Worm (Caenorhabditis elegans) whole organism, midembryonic: Measurements from ENCODE around the gene T04B2.7.

Source experiments
- T22C8.4 ChIP-seq: fragments of 200-800 bp; sonication (Bioruptor generic); IDR thresholded peaks from 2 replicates; pipeline ENCODE4 v1.3.6; 2022; ENCODE audit warnings: missing genetic modification characterization, missing compliant biosample characterization
- klf-2 ChIP-seq: fragments of 200-800 bp; sonication (Bioruptor generic); conservative IDR thresholded peaks from 2 replicates; pipeline ENCODE4 v1.3.6; 2022; ENCODE audit warnings: missing genetic modification reagents, missing genetic modification characterization, missing compliant biosample characterization
- med-1 ChIP-seq: sonication (generic microtip); optimal IDR thresholded peaks from 2 replicates; lab custom pipeline; 2017; ENCODE audit warnings: missing genetic modification characterization, mild to moderate bottlenecking, missing compliant biosample characterization, antibody characterized with exemption, missing genetic modification reagents; ENCODE audit not compliant: insufficient read depth
- ztf-23 ChIP-seq: fragments of 200-800 bp; sonication (Bioruptor generic); IDR thresholded peaks from 2 replicates; pipeline ENCODE4 v1.3.6; 2022; ENCODE audit warnings: missing genetic modification reagents, missing genetic modification characterization, missing compliant biosample characterization

ce11 chrIV:10078003-10078402, 22.0 kb upstream of the T04B2.7 start:
- TF ChIP-seq klf-2 (GFP tag; lab: Robert Waterston, UW): no peak
- no peak for TF ChIP-seq T22C8.4 (GFP tag; lab: Robert Waterston, UW)
- TF ChIP-seq med-1: no peak
- no peak for TF ChIP-seq ztf-23 (GFP tag; lab: Robert Waterston, UW)
